Worm (Caenorhabditis elegans): ENCODE results near the gene T06D4.2.

- TF ChIP-seq ceh-20 (GFP tag; IDR thresholded peaks at IDR 0.05) (no peak), pqm-1 (tag; optimal IDR thresholded peaks at IDR 0.05) (no peak), nhr-10 (tag; optimal IDR thresholded peaks at IDR 0.05) (no peak), ceh-32 (tag; optimal IDR thresholded peaks at IDR 0.05; ENCODE audit: poor library complexity) (no peak), unc-39 (tag; optimal IDR thresholded peaks at IDR 0.05) (no peak)
These were observed 39.7 kb upstream of the T06D4.2 start, which contains the start of gene nep-11 for ce11 chrII:3425433-3425832.

All from whole organism, L4 larva.